Worm (Caenorhabditis elegans): ENCODE measurements around the gene lgc-29.
A peak's percentile ranks its signal among the peaks of the same experiment; 100 is the strongest.

lgc-29 gene

ce11 chrV:4157291-4157690 lies 18.5 kb downstream of the lgc-29 start:
- TF ChIP-seq C38D4.7 (GFP tag; optimal IDR thresholded peaks at IDR 0.05) (no peak), rnt-1 (tag; optimal IDR thresholded peaks at IDR 0.05) (peak; percentile 47), sdc-2 (tag; optimal IDR thresholded peaks at IDR 0.05) (no peak), lin-11 (tag; optimal IDR thresholded peaks at IDR 0.05) (no peak), C08G9.2 (tag; optimal IDR thresholded peaks at IDR 0.05) (no peak), ceh-30 (tag; optimal IDR thresholded peaks at IDR 0.05) (no peak), ama-1 (optimal IDR thresholded peaks at IDR 0.05) (no peak), elt-4 (tag; optimal IDR thresholded peaks at IDR 0.05) (no peak), pax-1 (tag; optimal IDR thresholded peaks at IDR 0.05) (no peak), ttx-3 (tag; optimal IDR thresholded peaks at IDR 0.05) (no peak), ceh-19 (GFP tag; optimal IDR thresholded peaks at IDR 0.05) (no peak), zip-5 (tag; optimal IDR thresholded peaks at IDR 0.05) (no peak), nhr-11 (tag; optimal IDR thresholded peaks at IDR 0.05) (no peak), pha-4 (tag; optimal IDR thresholded peaks at IDR 0.05) (no peak), T23F11.4 (GFP tag; optimal IDR thresholded peaks at IDR 0.05) (no peak), dmd-4 (tag; optimal IDR thresholded peaks at IDR 0.05; ENCODE audit: borderline replicate concordance) (no peak), elt-2 (tag; optimal IDR thresholded peaks at IDR 0.05) (peak; percentile 96), hlh-8 (tag; optimal IDR thresholded peaks at IDR 0.05) (no peak), sox-2 (GFP tag; IDR thresholded peaks at IDR 0.05) (no peak), ceh-18 (tag; optimal IDR thresholded peaks at IDR 0.05) (peak; percentile 50), F13H6.1 (tag; optimal IDR thresholded peaks at IDR 0.05) (no peak), fkh-10 (GFP tag; optimal IDR thresholded peaks at IDR 0.05) (no peak), pha-2 (tag; optimal IDR thresholded peaks at IDR 0.05) (no peak), pros-1 (tag; optimal IDR thresholded peaks at IDR 0.05) (no peak), ref-2 (tag; optimal IDR thresholded peaks at IDR 0.05) (no peak), madf-2 (tag; optimal IDR thresholded peaks at IDR 0.05) (no peak), unc-55 (GFP tag; optimal IDR thresholded peaks at IDR 0.05) (peak; percentile 69), K09A11.1 (tag; optimal IDR thresholded peaks at IDR 0.05; ENCODE audit: insufficient read depth) (no peak), ceh-2 (tag; optimal IDR thresholded peaks at IDR 0.05) (no peak), ceh-14 (tag; optimal IDR thresholded peaks at IDR 0.05) (no peak), unc-42 (tag; optimal IDR thresholded peaks at IDR 0.05) (no peak)

DNA sequence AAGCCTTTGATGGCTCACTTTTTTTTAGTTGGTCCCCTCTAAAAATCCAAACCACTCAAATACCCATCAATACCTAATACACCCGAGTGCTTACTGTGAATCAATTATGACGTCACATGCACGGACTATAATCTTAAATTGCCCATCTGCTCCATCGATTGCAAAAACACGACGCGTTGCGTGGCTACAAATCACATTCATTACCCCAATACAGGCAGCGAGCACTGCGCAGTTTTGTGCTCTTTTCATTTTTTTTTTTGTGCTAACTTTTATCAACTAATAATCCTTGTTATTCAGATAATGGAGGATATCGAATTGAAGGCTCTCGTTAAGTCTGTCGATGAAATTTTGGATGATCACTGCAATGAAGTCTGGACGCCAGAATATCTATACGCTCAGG lies 21.3 kb downstream of the lgc-29 start, which contains the start of gene Y45G5AM.5:
Gene Y45G5AM.5 (plus strand): TSS at position 301 of the 400 bp plus-strand sequence.
- no peak for TF ChIP-seq ceh-14 (tag; optimal IDR thresholded peaks at IDR 0.05)
- no peak for TF ChIP-seq nhr-11 (tag; optimal IDR thresholded peaks at IDR 0.05)
- TF ChIP-seq sdc-2 (tag; optimal IDR thresholded peaks at IDR 0.05) = no peak
- no peak for TF ChIP-seq che-1 (tag; optimal IDR thresholded peaks at IDR 0.05)
- TF ChIP-seq fax-1 (tag; optimal IDR thresholded peaks at IDR 0.05) = no peak
- no peak for TF ChIP-seq unc-42 (tag; optimal IDR thresholded peaks at IDR 0.05)
- no peak for TF ChIP-seq C08G9.2 (tag; optimal IDR thresholded peaks at IDR 0.05)
- no peak for TF ChIP-seq fkh-10 (GFP tag; optimal IDR thresholded peaks at IDR 0.05)
- TF ChIP-seq dve-1 (tag; optimal IDR thresholded peaks at IDR 0.05) = no peak
- TF ChIP-seq K09A11.1 (tag; optimal IDR thresholded peaks at IDR 0.05; ENCODE audit: insufficient read depth) = no peak
- TF ChIP-seq gmeb-2 (tag; optimal IDR thresholded peaks at IDR 0.05) = no peak
- TF ChIP-seq zip-5 (tag; optimal IDR thresholded peaks at IDR 0.05) = no peak

DNA sequence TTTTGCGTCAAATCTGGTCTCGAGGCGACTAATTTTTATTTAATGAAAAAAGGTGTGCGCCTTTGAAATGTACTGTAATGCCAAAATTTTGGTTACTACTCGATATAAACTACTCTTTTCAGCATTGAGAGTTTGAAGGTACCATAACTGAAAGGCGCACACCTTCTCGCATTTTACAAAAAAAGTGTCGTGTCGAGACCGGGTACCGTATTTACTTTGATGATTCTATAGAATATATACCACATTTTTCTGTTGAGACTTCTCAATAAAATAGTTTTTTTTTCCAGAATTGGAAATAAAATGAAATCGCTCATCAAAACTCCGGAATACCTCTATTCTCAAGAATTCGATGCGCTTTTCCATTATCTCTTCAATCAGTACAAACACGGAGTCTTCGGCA lies 24.1 kb downstream of the lgc-29 start, which contains the start of gene Y45G5AM.4:
Gene Y45G5AM.4 (plus strand): TSS at position 301 of the 400 bp plus-strand sequence.
- TF ChIP-seq F13H6.1 (tag; optimal IDR thresholded peaks at IDR 0.05) = no peak
- TF ChIP-seq ama-1 (optimal IDR thresholded peaks at IDR 0.05) = no peak
- TF ChIP-seq lin-11 (tag; optimal IDR thresholded peaks at IDR 0.05) = no peak
- no peak for TF ChIP-seq madf-2 (tag; optimal IDR thresholded peaks at IDR 0.05)
- TF ChIP-seq pha-2 (tag; optimal IDR thresholded peaks at IDR 0.05) = no peak
- no peak for TF ChIP-seq gmeb-2 (tag; optimal IDR thresholded peaks at IDR 0.05)
- no peak for TF ChIP-seq dve-1 (tag; optimal IDR thresholded peaks at IDR 0.05)
- no peak for TF ChIP-seq Y22D7AL.16 (tag; optimal IDR thresholded peaks at IDR 0.05)
- no peak for TF ChIP-seq dmd-4 (tag; optimal IDR thresholded peaks at IDR 0.05; ENCODE audit: borderline replicate concordance)
- TF ChIP-seq ceh-45 (GFP tag; IDR thresholded peaks at IDR 0.05) = no peak
- TF ChIP-seq ceh-30 (tag; optimal IDR thresholded peaks at IDR 0.05) = no peak
- TF ChIP-seq ceh-19 (GFP tag; optimal IDR thresholded peaks at IDR 0.05) = no peak
- TF ChIP-seq unc-55 (GFP tag; optimal IDR thresholded peaks at IDR 0.05) = no peak
- no peak for TF ChIP-seq ceh-24 (tag; optimal IDR thresholded peaks at IDR 0.05)
- TF ChIP-seq K09A11.1 (tag; optimal IDR thresholded peaks at IDR 0.05; ENCODE audit: insufficient read depth) = no peak
- no peak for TF ChIP-seq ceh-9 (tag; optimal IDR thresholded peaks at IDR 0.05)
